Worm (Caenorhabditis elegans): ENCODE measurements around the gene suds-3.

- no peak for TF ChIP-seq flt-1 (GFP tag; IDR thresholded peaks at IDR 0.05)
- TF ChIP-seq aly-1 (tag; optimal IDR thresholded peaks at IDR 0.05) = no peak
Observed at ce11 chrV:9924389-9924788, 6.4 kb upstream of the suds-3 start.
